Fruit fly (Drosophila melanogaster): ENCODE data around the gene CG11109.

CG11109 gene

dm6 chr3L:22856009-22856477 is 16.0 kb upstream of the CG11109 start, which contains the start of gene CG32459:
CG32459 (minus strand) TSS chr3L:22856059.
- TF ChIP-seq unpg (GFP tag; optimal IDR thresholded peaks at IDR 0.05) = no peak
- no peak for TF ChIP-seq Side (GFP tag; optimal IDR thresholded peaks at IDR 0.05)
- no peak for TF ChIP-seq Antp (GFP tag; optimal IDR thresholded peaks at IDR 0.05)
- no peak for TF ChIP-seq D19B (GFP tag; optimal IDR thresholded peaks at IDR 0.05)
- peak; percentile 12; the same call in 1 of the 2 replicates for TF ChIP-seq CG32772 (GFP tag; IDR thresholded peaks at IDR 0.05)

- TF ChIP-seq vvl (GFP tag; IDR thresholded peaks at IDR 0.05) (peak; percentile 33; the same call in 1 of the 2 replicates), Rx (GFP tag; IDR thresholded peaks at IDR 0.05) (no peak), CG7786 (GFP tag; optimal IDR thresholded peaks at IDR 0.05) (no peak), Poxn (GFP tag; IDR thresholded peaks at IDR 0.05) (no peak), CG10366 (GFP tag; IDR thresholded peaks at IDR 0.05) (no peak), gcm2 (GFP tag; optimal IDR thresholded peaks at IDR 0.05) (no peak), tgo (GFP tag; IDR thresholded peaks at IDR 0.05) (no peak), Dbx (GFP tag; IDR thresholded peaks at IDR 0.05) (no peak), Dll (GFP tag; IDR thresholded peaks at IDR 0.05; ENCODE audit: partially characterized antibody) (0 out of 4 replicates have a peak, but pooled peaks have one; percentile 14), CG11093 (GFP tag; IDR thresholded peaks at IDR 0.05) (no peak)
Measured at dm6 chr3L:22860487-22860886, 11.5 kb upstream of the CG11109 start, which contains the start of gene CG13239. CG13239 (plus strand) TSS chr3L:22860787.

dm6 chr3L:22863367-22864078 is 8.5 kb upstream of the CG11109 start, which contains the start of gene CG33169:
CG33169 (plus strand) TSS chr3L:22863864.
- TF ChIP-seq hkb (optimal IDR thresholded peaks at IDR 0.05) (no peak), hkb (GFP tag; IDR thresholded peaks at IDR 0.05) (peak; percentile 74), cas (GFP tag; IDR thresholded peaks at IDR 0.05) (peak; percentile 81), B-H1 (GFP tag; IDR thresholded peaks at IDR 0.05) (peak; percentile 58; the same call in 2 of the 3 replicates), CG8388 (GFP tag; optimal IDR thresholded peaks at IDR 0.05) (peak; percentile 31), Rfx (GFP tag; IDR thresholded peaks at IDR 0.05) (peak; percentile 97), CG5953 (GFP tag; IDR thresholded peaks at IDR 0.05) (peak; percentile 54; the same call in 1 of the 2 replicates), chm (GFP tag; IDR thresholded peaks at IDR 0.05) (peak; percentile 76), CG7987 (GFP tag; optimal IDR thresholded peaks at IDR 0.05) (peak; percentile 92), E2f1 (GFP tag; IDR thresholded peaks at IDR 0.05) (peak; percentile 85), Sox102F (GFP tag; optimal IDR thresholded peaks at IDR 0.05) (peak; percentile 59), gcm2 (GFP tag; optimal IDR thresholded peaks at IDR 0.05) (peak; percentile 80), bcd (GFP tag; optimal IDR thresholded peaks at IDR 0.05) (peak; percentile 88), CG11723 (GFP tag; optimal IDR thresholded peaks at IDR 0.05) (peak; percentile 56), CG13894 (tag; optimal IDR thresholded peaks at IDR 0.05) (peak; percentile 93), CG6765 (GFP tag; optimal IDR thresholded peaks at IDR 0.05) (peak; percentile 36), CG10979 (tag; optimal IDR thresholded peaks at IDR 0.05) (peak; percentile 30), run (tag; optimal IDR thresholded peaks at IDR 0.05) (no peak), Dref (GFP tag; IDR thresholded peaks at IDR 0.05) (peak; percentile 60), CG32532 (GFP tag; IDR thresholded peaks at IDR 0.05) (peak; percentile 88), CG34224 (GFP tag; IDR thresholded peaks at IDR 0.05; ENCODE audit: partially characterized antibody) (peak; percentile 54; the same call in 2 of the 3 replicates), Bgb (GFP tag; IDR thresholded peaks at IDR 0.05; ENCODE audit: partially characterized antibody) (peak; percentile 81), CG13775 (GFP tag; optimal IDR thresholded peaks at IDR 0.05) (peak; percentile 57), CG14050 (GFP tag; IDR thresholded peaks at IDR 0.05) (peak; percentile 60), Bdp1 (GFP tag; optimal IDR thresholded peaks at IDR 0.05) (peak; percentile 85), CG11695 (GFP tag; IDR thresholded peaks at IDR 0.05) (no peak), ttk (GFP tag; IDR thresholded peaks at IDR 0.05) (peak; percentile 81), Ets97D (GFP tag; optimal IDR thresholded peaks at IDR 0.05) (peak; percentile 98), CG31388 (GFP tag; optimal IDR thresholded peaks at IDR 0.05) (peak; percentile 52), Atf-2 (GFP tag; optimal IDR thresholded peaks at IDR 0.05) (peak; percentile 77), Ada2b (GFP tag; IDR thresholded peaks at IDR 0.05) (peak; percentile 74), caup (GFP tag; optimal IDR thresholded peaks at IDR 0.05; ENCODE audit: severe bottlenecking) (peak; percentile 91), maf-S (GFP tag; optimal IDR thresholded peaks at IDR 0.05) (peak; percentile 88)

Measured in whole organism, embryonic.